Fruit fly (Drosophila melanogaster) whole organism, embryonic: Measurements from ENCODE around the gene att-ORFB.

Source experiments
- BEAF-32 ChIP-seq: fragments of 200-800 bp; sonication (Bioruptor generic); optimal IDR thresholded peaks from 3 replicates; lab custom pipeline; 2017; ENCODE audit warnings: missing biosample characterization, missing genetic modification characterization, mild to moderate bottlenecking, moderate library complexity, missing genetic modification reagents
- CG10209 ChIP-seq: fragments of 200-800 bp; sonication (Bioruptor generic); optimal IDR thresholded peaks from 3 replicates; lab custom pipeline; 2017; ENCODE audit warnings: missing biosample characterization, mild to moderate bottlenecking, missing genetic modification characterization, missing genetic modification reagents
- CG11723 ChIP-seq: fragments of 200-800 bp; sonication (Bioruptor generic); optimal IDR thresholded peaks from 2 replicates; lab custom pipeline; 2017; ENCODE audit warnings: missing biosample characterization, mild to moderate bottlenecking, missing genetic modification characterization
- CG12391 ChIP-seq: fragments of 200-800 bp; sonication (Bioruptor generic); optimal IDR thresholded peaks from 3 replicates; lab custom pipeline; 2018; ENCODE audit warnings: missing biosample characterization, mild to moderate bottlenecking, missing genetic modification characterization, moderate library complexity
- CG13123 ChIP-seq: fragments of 200-800 bp; sonication (Bioruptor generic); optimal IDR thresholded peaks from 2 replicates; lab custom pipeline; 2016; ENCODE audit warnings: missing biosample characterization, missing genetic modification characterization
- CG13775 ChIP-seq: fragments of 200-800 bp; sonication (Bioruptor generic); optimal IDR thresholded peaks from 3 replicates; lab custom pipeline; 2017; ENCODE audit warnings: missing biosample characterization, mild to moderate bottlenecking, missing genetic modification characterization
- CG14710 ChIP-seq: fragments of 200-800 bp; sonication (Bioruptor generic); optimal IDR thresholded peaks from 3 replicates; lab custom pipeline; 2019; ENCODE audit warnings: missing biosample characterization, mild to moderate bottlenecking, missing genetic modification characterization, moderate library complexity
- CG17568 ChIP-seq: fragments of 200-800 bp; sonication (Bioruptor generic); optimal IDR thresholded peaks from 2 replicates; lab custom pipeline; 2018; ENCODE audit warnings: missing biosample characterization, mild to moderate bottlenecking, missing genetic modification characterization, moderate library complexity
- CG1792 ChIP-seq: fragments of 200-800 bp; sonication (Bioruptor generic); optimal IDR thresholded peaks from 2 replicates; lab custom pipeline; 2016; ENCODE audit warnings: missing biosample characterization, missing genetic modification characterization
- CG18476 ChIP-seq: fragments of 200-800 bp; sonication (Bioruptor generic); optimal IDR thresholded peaks from 2 replicates; lab custom pipeline; 2016; ENCODE audit warnings: missing biosample characterization, mild to moderate bottlenecking, missing genetic modification characterization
- CG2199 ChIP-seq: fragments of 200-800 bp; sonication (Bioruptor generic); IDR thresholded peaks from 3 replicates; pipeline ENCODE4 v1.3.6; 2022; ENCODE audit warnings: missing biosample characterization, missing genetic modification characterization
- CG3065 ChIP-seq: fragments of 200-800 bp; sonication (Bioruptor generic); optimal IDR thresholded peaks from 2 replicates; lab custom pipeline; 2016; ENCODE audit warnings: missing biosample characterization, missing genetic modification characterization
- CG31365 ChIP-seq: fragments of 200-800 bp; sonication (Bioruptor generic); optimal IDR thresholded peaks from 2 replicates; lab custom pipeline; 2018; ENCODE audit warnings: missing biosample characterization, mild to moderate bottlenecking, missing genetic modification characterization
- CG32772 ChIP-seq: fragments of 200-800 bp; sonication (Bioruptor generic); IDR thresholded peaks from 2 replicates; pipeline ENCODE4 v1.3.6; 2022; ENCODE audit warnings: missing biosample characterization, missing genetic modification characterization
- CG34376 ChIP-seq: fragments of 200-800 bp; sonication (Bioruptor generic); optimal IDR thresholded peaks from 2 replicates; lab custom pipeline; 2018; ENCODE audit warnings: missing biosample characterization, mild to moderate bottlenecking, missing genetic modification characterization
- CG34422 ChIP-seq: fragments of 200-800 bp; sonication (Bioruptor generic); IDR thresholded peaks from 3 replicates; pipeline ENCODE4 v1.3.6; 2022; ENCODE audit warnings: missing biosample characterization, missing genetic modification characterization
- CG3838 ChIP-seq: fragments of 200-800 bp; sonication (Bioruptor generic); optimal IDR thresholded peaks from 3 replicates; lab custom pipeline; 2016; ENCODE audit warnings: missing biosample characterization, missing genetic modification characterization
- CG4328 ChIP-seq: fragments of 200-800 bp; sonication (Bioruptor generic); optimal IDR thresholded peaks from 3 replicates; lab custom pipeline; 2017; ENCODE audit warnings: missing biosample characterization, missing genetic modification reagents, missing genetic modification characterization
- CG6272 ChIP-seq: fragments of 200-800 bp; sonication (Bioruptor generic); IDR thresholded peaks from 2 replicates; pipeline ENCODE4 v1.3.6; 2022; ENCODE audit warnings: missing biosample characterization, missing genetic modification characterization
- CG6683 ChIP-seq: fragments of 200-800 bp; sonication (Bioruptor generic); optimal IDR thresholded peaks from 2 replicates; lab custom pipeline; 2017; ENCODE audit warnings: missing biosample characterization, mild to moderate bottlenecking, missing genetic modification characterization, missing genetic modification reagents
- CG7372 ChIP-seq: fragments of 200-800 bp; sonication (Bioruptor generic); IDR thresholded peaks from 2 replicates; pipeline ENCODE4 v1.3.6; 2022; ENCODE audit warnings: missing biosample characterization, missing genetic modification characterization
- CG7786 ChIP-seq: fragments of 200-800 bp; sonication (Bioruptor generic); optimal IDR thresholded peaks from 2 replicates; lab custom pipeline; 2016; ENCODE audit warnings: missing biosample characterization, missing genetic modification characterization
- CG7928 ChIP-seq: fragments of 200-800 bp; sonication (Bioruptor generic); optimal IDR thresholded peaks from 2 replicates; lab custom pipeline; 2017; ENCODE audit warnings: missing biosample characterization, mild to moderate bottlenecking, missing genetic modification characterization
- CG9437 ChIP-seq: fragments of 200-800 bp; sonication (Bioruptor generic); optimal IDR thresholded peaks from 2 replicates; lab custom pipeline; 2018; ENCODE audit warnings: missing biosample characterization, mild to moderate bottlenecking, missing genetic modification characterization
- Camta ChIP-seq: fragments of 200-800 bp; sonication (Bioruptor generic); optimal IDR thresholded peaks from 2 replicates; lab custom pipeline; 2016; ENCODE audit warnings: missing biosample characterization, missing genetic modification characterization
- Dfd ChIP-seq, 2 experiments: fragments of >200 bp; optimal IDR thresholded peaks; 2 replicates each; lab custom pipeline; 2017; ENCODE audit warnings: missing biosample characterization in 2 of 2, missing genetic modification characterization in 2 of 2
- Hmr ChIP-seq: fragments of 200-800 bp; sonication (Bioruptor generic); optimal IDR thresholded peaks from 3 replicates; lab custom pipeline; 2017; ENCODE audit warnings: mild to moderate bottlenecking, missing biosample characterization, missing genetic modification reagents, missing genetic modification characterization
- Neu2 ChIP-seq: fragments of 200-800 bp; sonication (Bioruptor generic); optimal IDR thresholded peaks from 3 replicates; lab custom pipeline; 2016; ENCODE audit warnings: missing biosample characterization, missing genetic modification characterization, borderline replicate concordance
- Scr ChIP-seq: fragments of 200-800 bp; sonication (Bioruptor generic); IDR thresholded peaks from 2 replicates; pipeline ENCODE4 v1.3.6; 2022; ENCODE audit warnings: missing biosample characterization, missing genetic modification characterization; ENCODE audit not compliant: partially characterized antibody
- Xbp1 ChIP-seq: fragments of 200-800 bp; sonication (Bioruptor generic); optimal IDR thresholded peaks from 3 replicates; lab custom pipeline; 2016; ENCODE audit warnings: missing biosample characterization, mild to moderate bottlenecking, missing genetic modification characterization
- ap ChIP-seq: fragments of 200-800 bp; sonication (Bioruptor generic); IDR thresholded peaks from 2 replicates; pipeline ENCODE4 v1.3.6; 2022; ENCODE audit warnings: missing biosample characterization, missing genetic modification characterization
- br ChIP-seq: fragments of >200 bp; optimal IDR thresholded peaks from 2 replicates; lab custom pipeline; 2017
- cato ChIP-seq: fragments of 200-800 bp; sonication (Bioruptor generic); optimal IDR thresholded peaks from 2 replicates; lab custom pipeline; 2016; ENCODE audit warnings: missing biosample characterization, missing genetic modification characterization, borderline replicate concordance
- caup ChIP-seq: fragments of 200-800 bp; sonication (Bioruptor generic); optimal IDR thresholded peaks from 3 replicates; lab custom pipeline; 2017; ENCODE audit warnings: missing biosample characterization, mild to moderate bottlenecking, missing genetic modification characterization, moderate library complexity; ENCODE audit not compliant: severe bottlenecking
- ci ChIP-seq: fragments of 200-800 bp; sonication (Bioruptor generic); IDR thresholded peaks from 3 replicates; pipeline ENCODE4 v1.3.6; 2022; ENCODE audit warnings: missing biosample characterization, missing genetic modification characterization
- da ChIP-seq: fragments of 200-800 bp; sonication (Bioruptor generic); optimal IDR thresholded peaks from 2 replicates; lab custom pipeline; 2016; ENCODE audit warnings: missing biosample characterization, missing genetic modification characterization
- dm ChIP-seq: fragments of 200-800 bp; sonication (Bioruptor generic); optimal IDR thresholded peaks from 3 replicates; lab custom pipeline; 2016; ENCODE audit warnings: missing biosample characterization, missing genetic modification characterization
- hkb ChIP-seq, 2 experiments: fragments of 200-800 bp in 1 of 2; fragments of >200 bp in 1 of 2; sonication (Bioruptor generic) in 1 of 2; IDR thresholded peaks in 1 of 2; optimal IDR thresholded peaks in 1 of 2; 2 replicates each; pipeline versions ENCODE4 v1.3.6 to Lab custom; 2017 to 2022; ENCODE audit warnings: missing biosample characterization in 1 of 2, missing genetic modification characterization in 1 of 2
- insv ChIP-seq, 2 experiments: fragments of 200-800 bp; sonication (Bioruptor generic); optimal IDR thresholded peaks; 3 replicates each; lab custom pipeline; 2016 to 2018; ENCODE audit warnings: missing biosample characterization in 2 of 2, missing genetic modification characterization in 2 of 2
- lola ChIP-seq, 3 experiments: fragments of >200 bp in 2 of 3; fragments of 200-800 bp in 1 of 3; sonication (Bioruptor generic) in 1 of 3; optimal IDR thresholded peaks; 2 replicates each; lab custom pipeline; 2017 to 2019; ENCODE audit warnings: missing biosample characterization in 3 of 3, missing genetic modification characterization in 3 of 3, mild to moderate bottlenecking in 1 of 3, moderate library complexity in 1 of 3
- lov ChIP-seq, 2 experiments: fragments of 200-800 bp in 1 of 2; fragments of >200 bp in 1 of 2; sonication (Bioruptor generic) in 1 of 2; IDR thresholded peaks in 1 of 2; optimal IDR thresholded peaks in 1 of 2; 2 replicates in 1 of 2; 3 replicates in 1 of 2; pipeline versions ENCODE4 v1.3.6 to Lab custom; 2017 to 2022; ENCODE audit warnings: missing biosample characterization in 1 of 2, missing genetic modification characterization in 1 of 2
- pfk ChIP-seq: fragments of 200-800 bp; sonication (Bioruptor generic); optimal IDR thresholded peaks from 2 replicates; lab custom pipeline; 2018; ENCODE audit warnings: missing biosample characterization, mild to moderate bottlenecking, missing genetic modification characterization, moderate library complexity
- pho ChIP-seq: fragments of 200-800 bp; sonication (Bioruptor generic); optimal IDR thresholded peaks from 2 replicates; lab custom pipeline; 2016; ENCODE audit warnings: missing biosample characterization, missing genetic modification characterization
- sim ChIP-seq: fragments of 200-800 bp; sonication (Bioruptor generic); IDR thresholded peaks from 2 replicates; pipeline ENCODE4 v1.3.6; 2022; ENCODE audit warnings: missing biosample characterization, missing genetic modification characterization
- sima ChIP-seq: fragments of 200-800 bp; sonication (Bioruptor generic); optimal IDR thresholded peaks from 2 replicates; lab custom pipeline; 2016; ENCODE audit warnings: missing biosample characterization, missing genetic modification characterization
- yki ChIP-seq: fragments of >200 bp; optimal IDR thresholded peaks from 3 replicates; lab custom pipeline; 2018
- zen2 ChIP-seq: fragments of 200-800 bp; sonication (Bioruptor generic); IDR thresholded peaks from 3 replicates; pipeline ENCODE4 v1.3.6; 2022; ENCODE audit warnings: missing biosample characterization, missing genetic modification characterization; ENCODE audit not compliant: partially characterized antibody

The att-ORFB gene

DNA sequence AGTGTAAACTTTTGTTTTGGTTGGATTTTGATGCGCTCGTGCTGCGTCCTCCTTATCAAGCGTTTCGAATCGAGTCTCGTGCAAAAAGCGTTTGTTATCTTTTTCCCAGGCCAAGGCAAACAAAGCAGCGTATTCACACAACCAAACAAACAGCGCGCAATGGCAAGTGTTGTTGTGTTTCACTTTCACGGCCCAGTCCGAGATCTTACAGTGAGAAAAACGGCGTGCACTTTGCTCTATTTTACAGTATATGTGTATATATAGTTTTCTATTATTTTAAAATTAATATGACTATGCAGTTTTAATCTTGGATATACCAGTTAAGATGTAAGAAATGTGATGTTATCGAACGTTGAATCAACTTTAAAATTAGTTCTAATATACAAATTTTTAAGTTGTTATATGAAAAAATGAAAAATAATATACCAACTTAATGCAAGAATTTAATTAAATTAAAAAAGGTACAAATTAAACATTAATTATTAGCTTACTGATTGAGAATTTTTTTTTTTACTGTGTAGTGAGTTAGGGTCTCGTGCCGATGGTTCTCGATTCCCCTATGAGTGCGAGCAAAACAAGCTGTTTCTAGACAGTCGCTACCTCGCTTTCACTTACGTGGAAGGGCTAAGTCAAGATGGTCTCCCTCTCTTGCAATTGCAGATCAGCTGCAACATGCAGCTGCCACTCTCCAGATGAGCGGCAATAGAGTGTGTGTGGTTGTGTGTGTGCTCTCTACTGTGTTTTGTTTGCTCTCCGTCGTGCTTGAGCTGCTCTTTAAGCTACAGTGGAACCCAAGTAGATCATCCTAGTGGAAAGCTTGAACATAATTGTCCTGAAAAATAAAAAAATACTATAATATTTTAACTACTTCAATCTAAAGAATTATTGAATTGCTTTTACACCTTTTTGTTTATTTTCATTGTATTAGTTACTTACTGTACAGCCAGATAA, 40.3 kb upstream of the att-ORFB start (continued):
- TF ChIP-seq zen2 (GFP tag; lab: Robert Waterston, UW), result no peak
- TF ChIP-seq CG2199, result peak; percentile 75; the same call in 1 of the 3 replicates
- TF ChIP-seq sim, result peak; percentile 79
- TF ChIP-seq sima (GFP tag; lab: Kevin White, UChicago), result no peak
- TF ChIP-seq yki, result peak; percentile 20
- TF ChIP-seq CG1792 (GFP tag; lab: Kevin White, UChicago), result peak; percentile 6
- TF ChIP-seq dm (GFP tag; lab: Kevin White, UChicago), result no peak
- TF ChIP-seq CG17568 (GFP tag; lab: Kevin White, UChicago), result peak; percentile 50
- TF ChIP-seq CG4328 (GFP tag; lab: Kevin White, UChicago), result peak; percentile 83
- TF ChIP-seq BEAF-32 (GFP tag; lab: Kevin White, UChicago), result no peak
- peak; percentile 64 for TF ChIP-seq ap
- TF ChIP-seq CG7928 (GFP tag; lab: Kevin White, UChicago), result no peak
- TF ChIP-seq CG34422 (GFP tag; lab: Robert Waterston, UW), result peak; percentile 35
- TF ChIP-seq CG13123 (GFP tag; lab: Kevin White, UChicago), result peak; percentile 55
- TF ChIP-seq pfk (GFP tag; lab: Kevin White, UChicago), result peak; percentile 13
- peak; percentile 96 for TF ChIP-seq CG12391 (tag; lab: Kevin White, UChicago)
- TF ChIP-seq Camta (GFP tag; lab: Kevin White, UChicago), result no peak
- TF ChIP-seq CG34376 (GFP tag; lab: Kevin White, UChicago), result peak; percentile 36
- TF ChIP-seq CG18476 (GFP tag; lab: Kevin White, UChicago), result peak; percentile 81
- peak; percentile 85 for TF ChIP-seq CG13775 (GFP tag; lab: Kevin White, UChicago)
- TF ChIP-seq CG7786 (GFP tag; lab: Kevin White, UChicago), result no peak
- peak; percentile 98 for TF ChIP-seq CG14710 (tag; lab: Kevin White, UChicago)
- TF ChIP-seq CG32772 (GFP tag; lab: Robert Waterston, UW), result peak; percentile 85
- TF ChIP-seq ci (GFP tag; lab: Robert Waterston, UW), result peak; percentile 83
- TF ChIP-seq CG6683, result peak; percentile 80
- no peak for TF ChIP-seq pho
- no peak for TF ChIP-seq Neu2 (GFP tag; lab: Kevin White, UChicago)
- no peak for TF ChIP-seq hkb (optimal IDR thresholded peaks at IDR 0.05; lab: Kevin White, UChicago)
- TF ChIP-seq hkb (GFP tag; IDR thresholded peaks at IDR 0.05; lab: Robert Waterston, UW), result peak; percentile 77
- peak; percentile 84 for TF ChIP-seq Hmr (GFP tag; lab: Kevin White, UChicago)
- no peak for TF ChIP-seq CG3838 (GFP tag; lab: Kevin White, UChicago)
- TF ChIP-seq cato, result peak; percentile 79
- TF ChIP-seq da, result peak; percentile 47
- peak; percentile 87 for TF ChIP-seq CG10209 (GFP tag; lab: Kevin White, UChicago)
- TF ChIP-seq CG3065 (GFP tag; lab: Kevin White, UChicago), result peak; percentile 45
- TF ChIP-seq CG7372 (GFP tag; lab: Robert Waterston, UW), result peak; percentile 63
- no peak for TF ChIP-seq Dfd (GFP tag; optimal IDR thresholded peaks at IDR 0.05; lab: Kevin White, UChicago)
- TF ChIP-seq Xbp1 (GFP tag; lab: Kevin White, UChicago), result peak; percentile 80
- peak; percentile 66 for TF ChIP-seq CG11723
- peak; percentile 75 for TF ChIP-seq caup (GFP tag; lab: Kevin White, UChicago)
- TF ChIP-seq Scr (GFP tag; lab: Robert Waterston, UW), result no peak
- no peak for TF ChIP-seq CG31365 (tag; lab: Kevin White, UChicago)
- peak; percentile 85 for TF ChIP-seq CG9437 (GFP tag; lab: Kevin White, UChicago)
- no peak for TF ChIP-seq br
- TF ChIP-seq lola (GFP tag; optimal IDR thresholded peaks at IDR 0.05; lab: Kevin White, UChicago), result peak in 1 of 3 experiments; percentile 98
- peak; percentile 63 for TF ChIP-seq CG6272 (GFP tag; lab: Robert Waterston, UW)
- peak in 1 of 2 experiments; percentile 24 for TF ChIP-seq insv (GFP tag; optimal IDR thresholded peaks at IDR 0.05; lab: Kevin White, UChicago)
- TF ChIP-seq lov (optimal IDR thresholded peaks at IDR 0.05; lab: Kevin White, UChicago), result no peak
- TF ChIP-seq lov (GFP tag; IDR thresholded peaks at IDR 0.05; lab: Robert Waterston, UW), result 0 out of 3 replicates have a peak, but pooled peaks have one; percentile 15
